Fruit fly (Drosophila melanogaster) whole organism: ENCODE data around the gene NTPase.

Experiments
- CG8478 ChIP-seq: fragments of >200 bp; optimal IDR thresholded peaks from 2 replicates; lab custom pipeline; 2018; ENCODE audit warnings: inconsistent platforms
- Dll ChIP-seq: fragments of >200 bp; optimal IDR thresholded peaks from 2 replicates; lab custom pipeline; 2017
- EcR ChIP-seq, 2 experiments: fragments of >200 bp; optimal IDR thresholded peaks; 2 replicates each; lab custom pipeline; 2017; ENCODE audit warnings: missing biosample characterization in 2 of 2, missing genetic modification characterization in 2 of 2, missing genetic modification reagents in 2 of 2
- pan ChIP-seq: fragments of >200 bp; optimal IDR thresholded peaks from 2 replicates; lab custom pipeline; 2017
- psq ChIP-seq: fragments of >200 bp; optimal IDR thresholded peaks from 2 replicates; lab custom pipeline; 2017
- usp ChIP-seq: fragments of >200 bp; optimal IDR thresholded peaks from 2 replicates; lab custom pipeline; 2017; ENCODE audit warnings: missing biosample characterization, missing genetic modification characterization, mixed read lengths

NTPase gene

dm6 chr2L:2872968-2873728 is 12.5 kb downstream of the NTPase start:
- TF ChIP-seq Dll (lab: Kevin White, UChicago) (no peak), pan (lab: Kevin White, UChicago) (no peak), usp (GFP tag; lab: Kevin White, UChicago) (no peak), psq (no peak), EcR (GFP tag; optimal IDR thresholded peaks at IDR 0.05; lab: Kevin White, UChicago) (no peak), CG8478 (lab: Kevin White, UChicago) (no peak)

- TF ChIP-seq EcR (GFP tag; optimal IDR thresholded peaks at IDR 0.05; lab: Kevin White, UChicago) (no peak), CG8478 (lab: Kevin White, UChicago) (no peak), usp (GFP tag; lab: Kevin White, UChicago) (no peak), Dll (lab: Kevin White, UChicago) (no peak), pan (lab: Kevin White, UChicago) (no peak), psq (no peak)
Measured at dm6 chr2L:2872309-2872932, 13.2 kb downstream of the NTPase start.

- TF ChIP-seq psq = no peak
- TF ChIP-seq EcR (GFP tag; optimal IDR thresholded peaks at IDR 0.05; lab: Kevin White, UChicago) = no peak
- TF ChIP-seq CG8478 (lab: Kevin White, UChicago) = no peak
- TF ChIP-seq usp (GFP tag; lab: Kevin White, UChicago) = no peak
- no peak for TF ChIP-seq Dll (lab: Kevin White, UChicago)
- no peak for TF ChIP-seq pan (lab: Kevin White, UChicago)
Measured at dm6 chr2L:2869008-2869702, 16.5 kb downstream of the NTPase start, which contains the start of gene CG8813. CG8813 (plus strand) TSS chr2L:2869652.

DNA sequence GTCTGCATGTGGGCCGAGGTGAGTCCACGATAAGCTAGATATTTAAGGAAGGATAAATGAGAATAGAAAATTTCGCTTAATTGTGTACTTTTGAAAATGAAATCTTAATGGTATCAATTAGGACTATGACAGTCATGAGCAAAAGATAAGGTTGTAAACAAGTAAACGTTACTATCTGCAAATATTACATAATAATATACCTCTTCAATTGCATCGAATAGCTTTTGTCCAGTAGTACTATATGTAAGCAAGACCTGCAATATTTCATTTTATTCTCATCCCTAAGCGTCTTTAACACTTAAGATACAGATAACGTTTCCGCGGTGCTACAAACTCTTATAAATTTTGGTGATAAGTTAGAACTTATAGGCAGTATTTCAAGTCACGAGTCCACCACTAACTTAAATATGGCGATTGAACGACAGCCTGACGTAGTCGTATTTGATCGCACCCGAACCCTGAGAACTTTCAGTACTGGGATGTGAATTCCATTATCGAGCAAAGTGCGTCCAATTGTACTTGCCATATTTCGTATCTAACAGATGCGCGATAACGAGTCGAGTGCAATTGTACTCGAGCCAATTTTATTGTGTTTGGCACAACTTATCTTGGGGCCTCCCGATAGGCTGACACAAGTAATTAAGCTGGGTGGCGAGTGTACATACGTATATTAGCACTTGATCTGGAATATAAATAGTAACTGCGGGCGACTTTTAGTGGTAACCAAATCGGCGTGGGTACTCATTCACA is 19.9 kb downstream of the NTPase start:
- no peak for TF ChIP-seq pan (lab: Kevin White, UChicago)
- TF ChIP-seq Dll (lab: Kevin White, UChicago) = no peak
- TF ChIP-seq usp (GFP tag; lab: Kevin White, UChicago) = no peak
- TF ChIP-seq EcR (GFP tag; optimal IDR thresholded peaks at IDR 0.05; lab: Kevin White, UChicago) = no peak
- no peak for TF ChIP-seq psq
- no peak for TF ChIP-seq CG8478 (lab: Kevin White, UChicago)

dm6 chr2L:2864601-2865000 is 21.0 kb downstream of the NTPase start:
- TF ChIP-seq pan (lab: Kevin White, UChicago) (no peak), Dll (lab: Kevin White, UChicago) (no peak), usp (GFP tag; lab: Kevin White, UChicago) (no peak), psq (no peak), CG8478 (lab: Kevin White, UChicago) (no peak), EcR (GFP tag; optimal IDR thresholded peaks at IDR 0.05; lab: Kevin White, UChicago) (no peak)

- TF ChIP-seq psq (no peak), usp (GFP tag; lab: Kevin White, UChicago) (no peak), CG8478 (lab: Kevin White, UChicago) (no peak), Dll (lab: Kevin White, UChicago) (no peak), pan (lab: Kevin White, UChicago) (no peak), EcR (GFP tag; optimal IDR thresholded peaks at IDR 0.05; lab: Kevin White, UChicago) (no peak)
Measured at dm6 chr2L:2862621-2862962, 23.1 kb downstream of the NTPase start.

DNA sequence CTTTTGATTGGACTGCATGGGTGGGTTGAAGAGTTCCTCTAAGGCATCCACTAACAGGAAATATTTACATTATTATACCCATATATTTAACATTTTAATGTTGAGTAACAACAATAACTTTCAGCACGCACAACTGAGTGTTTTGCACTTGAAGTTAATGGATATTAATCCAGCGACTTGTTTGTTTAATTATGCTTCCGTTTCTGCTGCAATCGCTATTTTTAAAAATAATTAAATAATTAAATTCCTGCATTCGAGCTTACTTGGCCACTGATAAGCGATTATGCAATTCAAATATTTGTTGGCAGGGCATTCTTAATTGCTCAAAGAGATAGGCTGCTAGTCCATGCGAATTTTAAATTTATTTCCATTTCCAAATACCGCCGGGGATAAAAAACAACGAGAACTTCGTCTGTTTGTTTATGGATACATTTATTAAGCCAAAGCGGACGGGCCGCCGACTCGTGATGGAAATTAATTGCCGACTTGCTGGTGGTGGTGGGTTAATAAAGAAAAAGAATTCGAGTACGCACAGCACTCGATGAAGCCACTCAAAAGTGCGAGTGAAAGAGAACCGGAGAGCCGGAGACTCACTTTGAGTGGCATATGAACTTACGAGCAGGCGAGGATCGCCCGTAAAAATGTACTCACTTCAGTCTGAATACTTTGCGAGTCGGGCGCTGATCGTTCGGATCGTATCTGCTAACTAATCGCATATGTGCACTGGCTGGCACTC is 23.6 kb downstream of the NTPase start:
- TF ChIP-seq usp (GFP tag; lab: Kevin White, UChicago) = no peak
- no peak for TF ChIP-seq pan (lab: Kevin White, UChicago)
- TF ChIP-seq EcR (GFP tag; optimal IDR thresholded peaks at IDR 0.05; lab: Kevin White, UChicago) = no peak
- TF ChIP-seq CG8478 (lab: Kevin White, UChicago) = no peak
- no peak for TF ChIP-seq Dll (lab: Kevin White, UChicago)

- TF ChIP-seq psq (no peak), Dll (lab: Kevin White, UChicago) (no peak), pan (lab: Kevin White, UChicago) (no peak), EcR (GFP tag; optimal IDR thresholded peaks at IDR 0.05; lab: Kevin White, UChicago) (peak in 1 of 2 experiments; percentile 73)
Measured at dm6 chr2L:2861140-2861884, 24.3 kb downstream of the NTPase start.

- TF ChIP-seq psq (no peak), usp (GFP tag; lab: Kevin White, UChicago) (no peak), EcR (GFP tag; optimal IDR thresholded peaks at IDR 0.05; lab: Kevin White, UChicago) (no peak), CG8478 (lab: Kevin White, UChicago) (no peak), pan (lab: Kevin White, UChicago) (no peak), Dll (lab: Kevin White, UChicago) (no peak)
Measured at dm6 chr2L:2857862-2858734, 27.6 kb downstream of the NTPase start.
